Fruit fly (Drosophila melanogaster) whole organism, larva: Measurements from ENCODE around the gene Ptx1.

Experiments used
- noc ChIP-seq: fragments of 200-800 bp; sonication (Bioruptor generic); optimal IDR thresholded peaks from 3 replicates; lab custom pipeline; 2019; ENCODE audit warnings: missing biosample characterization, mild to moderate bottlenecking, missing genetic modification characterization, moderate library complexity

Ptx1 gene

DNA sequence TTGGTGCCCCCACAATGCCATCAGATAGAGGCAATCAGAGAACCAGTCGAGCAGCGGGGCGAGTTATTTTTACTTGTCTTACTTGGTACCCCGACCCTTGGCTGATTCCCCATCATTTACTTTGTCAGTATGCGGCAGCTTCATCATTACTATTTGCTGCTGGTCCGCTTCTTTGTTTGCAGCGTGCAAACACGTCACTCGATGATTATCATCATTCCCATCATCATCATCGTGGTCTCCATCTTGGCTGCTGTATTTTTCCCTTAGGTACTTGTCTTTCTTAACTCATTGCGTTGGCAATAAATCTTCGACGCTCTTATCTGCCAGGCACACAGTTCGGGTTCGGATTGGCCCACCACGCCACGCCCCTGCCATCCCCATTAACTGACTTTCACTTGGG lies 19.5 kb downstream of the Ptx1 start:
- no peak for TF ChIP-seq noc

DNA sequence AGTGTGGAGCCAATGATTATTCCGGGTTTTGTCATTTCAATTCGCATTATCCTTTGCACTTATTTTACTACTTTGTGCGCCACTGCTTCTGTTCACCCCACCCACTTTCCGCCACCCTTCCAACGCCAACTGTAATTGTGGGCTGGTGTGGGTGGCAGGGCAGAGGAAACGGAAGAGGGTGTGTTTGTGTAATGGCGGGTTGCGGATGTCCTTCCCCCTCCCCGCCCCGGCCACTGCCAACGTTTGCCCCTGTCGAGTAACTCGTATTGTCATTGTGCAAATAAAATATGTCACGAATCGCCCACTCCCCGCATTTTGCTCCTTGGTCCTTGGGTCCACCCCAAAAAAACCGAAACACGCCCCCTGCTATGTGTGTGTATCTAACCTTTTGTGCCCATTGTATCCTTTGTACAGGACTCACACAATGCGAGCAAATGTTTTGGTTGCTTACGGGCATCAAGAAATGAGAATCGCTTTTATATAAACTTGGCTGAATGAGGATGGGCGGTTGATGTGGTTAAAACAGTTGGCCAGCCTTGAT lies 21.4 kb downstream of the Ptx1 start:
- no peak for TF ChIP-seq noc

DNA sequence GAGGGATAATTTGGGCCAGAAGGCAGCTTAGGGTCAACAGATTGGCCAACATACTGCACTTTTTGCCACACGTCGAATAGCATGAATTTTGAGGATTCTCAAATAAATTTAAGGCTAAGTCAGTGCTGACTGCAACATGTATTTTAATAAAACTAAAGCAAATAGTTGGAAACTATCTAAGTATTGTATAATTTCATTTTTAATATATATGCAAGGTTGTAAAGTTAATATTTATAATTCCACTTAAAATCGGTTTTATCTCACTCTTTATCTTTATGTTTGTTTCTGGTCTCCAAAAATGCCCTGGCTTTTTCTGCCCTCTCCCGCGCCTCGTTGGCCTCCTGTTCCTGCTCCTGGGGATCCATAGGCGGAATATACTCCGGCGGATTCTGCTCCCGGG lies 23.9 kb downstream of the Ptx1 start, which contains the start of gene CG15549:
TSS of gene CG15549 (minus strand) at position 101 of the 400 bp plus-strand sequence.
- TF ChIP-seq noc = no peak

DNA sequence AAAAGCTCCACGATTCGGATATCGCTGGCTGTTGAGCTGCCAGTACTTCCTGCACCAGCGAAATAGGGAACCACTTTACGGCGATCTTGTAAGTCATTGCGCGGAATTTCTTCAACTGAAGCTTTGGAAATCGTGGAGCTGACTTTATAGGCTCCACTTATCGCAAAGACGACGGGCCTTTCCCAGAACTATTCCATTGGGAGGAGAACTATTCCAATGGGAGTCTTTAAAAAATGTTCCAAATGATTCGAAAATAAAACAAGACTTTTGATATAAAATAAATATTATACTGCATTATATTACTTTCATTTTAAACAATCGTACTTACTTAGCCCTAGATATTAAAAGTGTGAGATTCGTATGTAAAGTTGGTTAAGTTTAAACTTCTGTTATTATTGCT lies 24.4 kb downstream of the Ptx1 start, which contains the start of gene CG15550:
TSS of gene CG15550 (minus strand) at position 101 of the 400 bp plus-strand sequence.
- no peak for TF ChIP-seq noc

DNA sequence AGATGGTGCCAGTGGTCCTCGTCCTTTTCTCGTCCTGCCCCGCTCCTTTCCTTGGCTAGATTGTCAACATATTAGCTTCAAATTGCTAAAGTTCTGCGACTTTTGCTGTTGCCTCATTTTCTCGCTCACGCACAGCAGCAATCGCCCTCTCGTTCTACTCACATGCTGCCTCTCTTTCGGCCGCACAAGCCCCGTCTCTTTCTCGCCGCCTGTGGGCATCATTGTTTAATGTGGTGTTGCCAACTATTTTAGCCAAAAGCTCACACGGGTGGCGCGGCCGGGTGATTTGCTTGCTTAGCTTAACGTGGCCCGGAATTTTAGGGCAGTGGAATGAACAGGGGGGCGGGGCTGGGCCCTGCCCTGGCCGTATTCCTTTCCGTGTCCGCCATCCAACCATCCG lies 27.7 kb downstream of the Ptx1 start:
- no peak for TF ChIP-seq noc

DNA sequence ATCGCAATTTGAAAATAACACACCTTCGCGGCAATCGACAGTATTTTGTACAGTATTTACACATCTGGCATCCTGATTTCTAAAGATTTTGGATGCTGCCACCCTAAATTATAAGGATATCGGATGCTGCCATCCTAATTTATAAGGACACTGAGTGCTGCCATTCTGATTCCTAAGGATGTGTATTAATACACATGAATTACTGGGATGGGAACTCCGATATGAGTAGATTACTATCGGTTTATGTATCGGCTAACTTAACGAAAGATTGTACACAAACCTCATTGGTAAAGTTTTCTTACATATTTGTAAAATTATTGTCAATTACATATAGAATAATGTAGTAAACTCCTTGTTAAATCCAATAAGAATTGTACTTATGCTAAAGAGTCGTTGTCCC lies 33.8 kb downstream of the Ptx1 start:
- TF ChIP-seq noc = no peak

DNA sequence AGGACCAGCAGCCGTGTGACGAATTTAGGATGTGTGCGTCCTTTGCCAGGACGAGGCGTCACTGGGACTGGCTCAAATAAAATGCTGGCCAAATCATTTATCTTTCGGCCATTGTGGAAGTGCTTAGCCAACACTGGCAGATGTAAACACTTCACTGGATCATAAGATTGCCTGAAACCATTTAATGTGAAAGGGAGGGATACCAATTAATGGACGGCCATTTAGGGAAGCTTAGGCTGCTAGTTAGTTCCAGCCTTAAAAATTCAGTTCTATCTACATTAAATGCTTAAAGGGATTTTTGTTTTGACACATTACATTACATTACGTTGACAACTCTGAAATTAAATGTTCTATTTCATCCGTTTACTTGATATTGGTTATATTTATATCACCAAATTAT lies 46.8 kb downstream of the Ptx1 start, which contains the start of gene CG15548:
TSS of gene CG15548 (plus strand) at position 301 of the 400 bp plus-strand sequence.
- TF ChIP-seq noc = no peak

DNA sequence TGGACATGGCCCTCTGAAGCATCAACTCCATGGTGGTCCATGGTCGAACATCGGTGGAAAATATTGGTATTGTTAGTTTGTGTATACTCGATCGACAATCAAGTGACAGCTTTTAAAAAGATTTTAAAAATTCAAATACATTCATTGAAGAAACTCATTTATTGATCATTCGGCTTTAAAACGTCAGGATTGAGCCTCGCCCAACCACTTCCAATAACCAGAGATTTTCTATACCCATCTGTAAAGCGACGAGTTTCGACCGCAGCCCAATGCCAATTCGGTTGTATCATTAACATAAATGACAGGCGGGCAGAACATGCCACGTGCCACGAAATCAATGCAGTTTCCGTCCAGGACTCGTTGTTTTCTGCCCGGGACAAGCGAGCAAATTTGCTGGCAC lies 51.7 kb downstream of the Ptx1 start, which contains the start of gene Ctr1C:
TSS of gene Ctr1C (minus strand) at position 101 of the 400 bp plus-strand sequence.
- no peak for TF ChIP-seq noc
